Worm (Caenorhabditis elegans): ENCODE results near the gene C02G6.3.

Gene C02G6.3

DNA sequence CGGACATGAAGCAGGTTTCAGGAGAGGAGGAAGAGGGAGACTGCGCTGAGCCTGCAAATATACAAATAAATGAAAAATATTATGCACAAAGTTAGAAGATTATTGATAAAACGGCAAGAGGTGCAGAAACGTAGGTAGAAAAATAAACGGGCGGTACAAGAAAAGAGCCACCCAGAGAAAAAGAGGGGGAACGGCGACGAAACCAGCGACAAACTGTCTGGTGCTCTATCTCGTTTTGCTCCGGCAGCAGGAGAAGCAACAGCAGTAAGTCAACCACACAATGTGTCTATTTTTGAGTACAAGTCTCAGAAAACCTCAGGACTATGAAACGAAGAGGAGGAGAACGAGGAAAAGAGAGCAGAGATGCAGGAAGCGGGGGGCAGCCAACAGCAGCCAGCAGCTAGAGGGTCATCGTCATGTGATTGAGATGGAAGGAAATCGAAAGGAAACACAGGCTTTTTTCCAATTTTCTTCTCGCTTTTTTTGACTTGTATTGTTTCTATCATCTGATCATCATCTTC is 34.4 kb upstream of the C02G6.3 start, which contains the start of gene F26F12.3 (continued):
- TF ChIP-seq T23F11.4 (GFP tag; optimal IDR thresholded peaks at IDR 0.05) (no peak), dmd-4 (tag; optimal IDR thresholded peaks at IDR 0.05; ENCODE audit: borderline replicate concordance) (no peak), hlh-15 (tag; optimal IDR thresholded peaks at IDR 0.05) (no peak), unc-55 (GFP tag; optimal IDR thresholded peaks at IDR 0.05) (no peak), hlh-30 (tag; optimal IDR thresholded peaks at IDR 0.05; ENCODE audit: insufficient read depth) (peak; percentile 86), nfya-1 (tag; optimal IDR thresholded peaks at IDR 0.05) (peak; percentile 20)

DNA sequence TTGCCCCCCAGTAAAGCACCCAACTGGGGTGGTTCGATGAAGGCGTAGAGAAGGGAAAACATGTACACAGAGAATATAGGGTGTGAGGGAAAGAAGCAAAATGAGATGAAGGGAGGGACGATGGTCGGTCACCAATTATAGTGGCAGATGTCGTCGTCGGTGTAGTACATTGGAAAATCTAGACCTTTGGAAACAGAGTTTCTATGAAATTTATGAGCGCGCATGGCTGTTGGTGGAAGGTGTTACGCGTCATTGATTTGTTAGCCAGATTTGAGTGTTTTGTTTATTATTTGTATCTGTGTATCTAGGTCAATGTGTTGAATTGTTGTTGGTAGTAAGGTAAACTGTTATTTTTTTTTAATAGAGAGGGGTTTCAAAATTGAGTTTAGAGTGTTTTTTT is 33.4 kb upstream of the C02G6.3 start:
- TF ChIP-seq ceh-31 (tag; optimal IDR thresholded peaks at IDR 0.05) (peak; percentile 73), ceh-34 (tag; optimal IDR thresholded peaks at IDR 0.05) (peak; percentile 1), ref-2 (tag; optimal IDR thresholded peaks at IDR 0.05) (peak; percentile 2), ceh-24 (tag; optimal IDR thresholded peaks at IDR 0.05) (no peak), elt-2 (tag; optimal IDR thresholded peaks at IDR 0.05) (no peak), fkh-6 (tag; optimal IDR thresholded peaks at IDR 0.05) (peak; percentile 2), tbx-2 (tag; optimal IDR thresholded peaks at IDR 0.05) (peak; percentile 17), unc-42 (tag; optimal IDR thresholded peaks at IDR 0.05) (peak; percentile 30)

DNA sequence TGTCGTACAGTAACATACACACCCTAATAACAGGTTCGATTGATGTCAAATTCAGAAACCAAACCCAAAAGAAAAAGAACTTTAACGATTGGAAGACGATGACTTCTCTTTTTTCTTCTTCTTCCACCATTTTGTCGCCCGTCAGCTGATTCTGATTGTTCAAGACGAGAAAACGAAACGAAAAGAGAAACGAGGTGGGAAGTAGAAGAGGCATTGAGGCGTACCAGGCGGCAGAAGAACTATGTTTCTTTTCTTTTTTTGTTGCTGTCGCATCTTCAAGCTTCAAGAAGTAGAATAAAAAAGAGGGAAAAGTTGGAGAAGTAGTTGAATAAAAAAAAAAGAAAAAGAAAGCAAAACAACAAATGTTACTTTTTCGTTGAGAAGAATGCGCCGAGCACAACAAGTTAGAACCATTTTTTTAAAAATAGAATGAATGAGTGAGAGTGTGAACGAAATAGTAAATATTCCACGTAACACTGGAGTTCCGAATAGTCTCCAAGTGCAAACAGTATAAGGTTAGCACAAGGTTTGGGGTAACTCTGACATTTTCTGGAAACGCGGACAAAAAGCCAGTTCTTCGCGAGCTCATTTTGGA is 32.1 kb upstream of the C02G6.3 start:
- TF ChIP-seq ceh-48 (tag; optimal IDR thresholded peaks at IDR 0.05) (no peak), ceh-22 (tag; optimal IDR thresholded peaks at IDR 0.05) (no peak)

DNA sequence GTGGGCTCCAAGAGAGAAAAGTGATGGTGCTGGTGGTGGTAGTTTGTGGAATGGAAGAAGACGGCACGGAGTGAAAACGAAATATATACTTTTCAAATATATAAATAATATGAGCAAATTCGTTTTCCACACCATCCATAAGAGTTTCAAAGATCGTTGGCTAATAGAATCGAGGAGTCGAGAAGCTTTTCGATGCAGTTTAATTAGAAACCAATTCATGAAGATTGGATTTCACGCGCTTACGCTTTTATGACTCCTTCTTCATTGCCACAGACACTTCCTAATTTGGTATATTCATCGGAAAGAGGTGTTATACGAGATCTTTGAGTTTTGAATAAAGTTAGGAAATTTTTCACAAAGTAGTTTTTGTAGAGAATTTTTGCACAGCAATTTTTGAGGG is 29.5 kb upstream of the C02G6.3 start:
- no peak for TF ChIP-seq F13H6.1 (tag; optimal IDR thresholded peaks at IDR 0.05)
- TF ChIP-seq ceh-45 (GFP tag; IDR thresholded peaks at IDR 0.05), result no peak
- no peak for TF ChIP-seq che-1 (tag; optimal IDR thresholded peaks at IDR 0.05)
- TF ChIP-seq ceh-2 (tag; optimal IDR thresholded peaks at IDR 0.05), result no peak
- TF ChIP-seq unc-42 (tag; optimal IDR thresholded peaks at IDR 0.05), result no peak
- no peak for TF ChIP-seq T23F11.4 (GFP tag; optimal IDR thresholded peaks at IDR 0.05)
- TF ChIP-seq hlh-6 (tag; optimal IDR thresholded peaks at IDR 0.05), result no peak
- no peak for TF ChIP-seq madf-2 (tag; optimal IDR thresholded peaks at IDR 0.05)
- TF ChIP-seq mec-3 (tag; optimal IDR thresholded peaks at IDR 0.05; ENCODE audit: borderline replicate concordance), result no peak
- TF ChIP-seq ceh-30 (tag; optimal IDR thresholded peaks at IDR 0.05), result no peak
- TF ChIP-seq ceh-6 (GFP tag; optimal IDR thresholded peaks at IDR 0.05), result no peak
- TF ChIP-seq unc-55 (GFP tag; optimal IDR thresholded peaks at IDR 0.05), result no peak
- no peak for TF ChIP-seq K09A11.1 (tag; optimal IDR thresholded peaks at IDR 0.05; ENCODE audit: insufficient read depth)
- TF ChIP-seq fax-1 (tag; optimal IDR thresholded peaks at IDR 0.05), result no peak
- TF ChIP-seq syd-9 (tag; optimal IDR thresholded peaks at IDR 0.05), result no peak

DNA sequence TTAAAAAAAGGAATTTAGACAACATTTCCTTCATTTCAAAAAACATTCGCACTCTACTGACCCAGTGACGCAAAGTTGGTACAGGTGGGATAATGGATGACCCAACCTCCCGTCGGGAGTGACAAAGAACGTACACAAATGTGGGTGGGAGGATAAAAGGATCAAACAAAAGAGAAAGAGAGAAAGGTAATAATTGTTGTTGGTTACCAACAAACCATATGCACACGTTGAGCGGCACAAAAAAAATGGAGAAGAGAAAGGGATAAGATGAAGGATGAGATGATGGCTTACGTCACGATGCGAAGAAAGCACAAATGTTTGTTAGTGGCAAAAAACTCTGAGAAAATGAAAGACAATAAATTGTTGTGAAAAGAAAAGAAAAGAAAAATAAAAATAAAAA is 28.5 kb upstream of the C02G6.3 start:
- TF ChIP-seq pros-1 (tag; optimal IDR thresholded peaks at IDR 0.05), result no peak
- no peak for TF ChIP-seq ceh-34 (tag; optimal IDR thresholded peaks at IDR 0.05)
- no peak for TF ChIP-seq ceh-31 (tag; optimal IDR thresholded peaks at IDR 0.05)
- TF ChIP-seq dmd-4 (tag; optimal IDR thresholded peaks at IDR 0.05; ENCODE audit: borderline replicate concordance), result no peak
- TF ChIP-seq sox-2 (GFP tag; IDR thresholded peaks at IDR 0.05), result peak; percentile 26; the same call in 1 of the 2 replicates
- TF ChIP-seq elt-4 (tag; optimal IDR thresholded peaks at IDR 0.05), result no peak

- TF ChIP-seq unc-42 (tag; optimal IDR thresholded peaks at IDR 0.05), result peak; percentile 68
- no peak for TF ChIP-seq ceh-31 (tag; optimal IDR thresholded peaks at IDR 0.05)
These were observed 28.1 kb upstream of the C02G6.3 start for ce11 chrV:5852084-5852483.

All from whole organism, late embryonic.